Worm (Caenorhabditis elegans) whole organism, L4/young adult: Measurements from ENCODE around the gene mfsd-13.2.

Experiments
- W03F9.2 ChIP-seq: fragments of 150-350 bp; optimal IDR thresholded peaks from 2 replicates; lab custom pipeline; 2014; ENCODE audit warnings: missing biosample characterization, missing genetic modification characterization
- him-1 ChIP-seq: sonication (generic microtip); optimal IDR thresholded peaks from 2 replicates; lab custom pipeline; 2016; ENCODE audit warnings: missing genotype, missing genetic modification reagents, missing genetic modification characterization, missing compliant biosample characterization

- TF ChIP-seq him-1 (tag; lab: Kevin White, UChicago) (no peak), W03F9.2 (tag; lab: Kevin White, UChicago) (no peak)
Observed at ce11 chrII:7174843-7175242, 9.2 kb upstream of the mfsd-13.2 start, which contains the start of gene glc-4.
